Fruit fly (Drosophila melanogaster) whole organism, prepupa: Measurements from ENCODE around the gene Smyd4-2.
A peak's percentile ranks its signal among the peaks of the same experiment; 100 is the strongest.

Source experiments
- CG10669 ChIP-seq: fragments of 200-800 bp; sonication (Bioruptor generic); optimal IDR thresholded peaks from 3 replicates; lab custom pipeline; 2018; ENCODE audit warnings: missing biosample characterization, mild to moderate bottlenecking, missing genetic modification characterization, moderate library complexity
- CG11294 ChIP-seq: fragments of 200-800 bp; sonication (Bioruptor generic); IDR thresholded peaks from 2 replicates; pipeline ENCODE4 v1.3.6; 2022; ENCODE audit warnings: missing biosample characterization, missing genetic modification characterization
- CG11762 ChIP-seq: fragments of 200-800 bp; sonication (Bioruptor generic); optimal IDR thresholded peaks from 3 replicates; lab custom pipeline; 2016; ENCODE audit warnings: missing biosample characterization, missing genetic modification characterization; ENCODE audit not compliant: insufficient read depth
- CG3032 ChIP-seq: fragments of 200-800 bp; optimal IDR thresholded peaks from 2 replicates; lab custom pipeline; 2019; ENCODE audit warnings: missing biosample characterization, mild to moderate bottlenecking, missing genetic modification characterization, moderate library complexity
- CG31627 ChIP-seq: fragments of 200-800 bp; sonication (Bioruptor generic); optimal IDR thresholded peaks from 3 replicates; lab custom pipeline; 2016; ENCODE audit warnings: missing biosample characterization, missing genetic modification characterization
- CG32006 ChIP-seq: fragments of 200-800 bp; sonication (Bioruptor generic); optimal IDR thresholded peaks from 3 replicates; lab custom pipeline; 2017; ENCODE audit warnings: missing biosample characterization, mild to moderate bottlenecking, missing genetic modification characterization
- CG3919 ChIP-seq: fragments of 200-800 bp; sonication (Bioruptor generic); optimal IDR thresholded peaks from 3 replicates; lab custom pipeline; 2016; ENCODE audit warnings: missing biosample characterization, missing genetic modification characterization
- CG4318 ChIP-seq: fragments of 200-800 bp; sonication (Bioruptor generic); optimal IDR thresholded peaks from 3 replicates; lab custom pipeline; 2017; ENCODE audit warnings: missing biosample characterization, mild to moderate bottlenecking, missing genetic modification characterization
- CG6163 ChIP-seq: fragments of 200-800 bp; sonication (Bioruptor generic); IDR thresholded peaks from 3 replicates; pipeline ENCODE4 v1.3.6; 2022; ENCODE audit warnings: missing biosample characterization, missing genetic modification characterization
- CG6276 ChIP-seq: fragments of 200-800 bp; sonication (Bioruptor generic); optimal IDR thresholded peaks from 2 replicates; lab custom pipeline; 2017; ENCODE audit warnings: missing biosample characterization, mild to moderate bottlenecking, missing genetic modification characterization
- CG6808 ChIP-seq: fragments of 200-800 bp; sonication (Bioruptor generic); optimal IDR thresholded peaks from 3 replicates; lab custom pipeline; 2017; ENCODE audit warnings: missing biosample characterization, missing genetic modification characterization, mild to moderate bottlenecking, moderate library complexity, missing genetic modification reagents
- CG7368 ChIP-seq: fragments of 200-800 bp; sonication (Bioruptor generic); optimal IDR thresholded peaks from 3 replicates; lab custom pipeline; 2016; ENCODE audit warnings: missing biosample characterization, missing genetic modification characterization
- CG8119 ChIP-seq: fragments of 200-800 bp; sonication (Bioruptor generic); IDR thresholded peaks from 3 replicates; pipeline ENCODE4 v1.3.6; 2022; ENCODE audit warnings: missing biosample characterization, missing genetic modification characterization
- CG8319 ChIP-seq: fragments of 200-800 bp; sonication (Bioruptor generic); optimal IDR thresholded peaks from 3 replicates; lab custom pipeline; 2016; ENCODE audit warnings: missing biosample characterization, missing genetic modification characterization
- CG8632 ChIP-seq: fragments of 200-800 bp; sonication (Bioruptor generic); optimal IDR thresholded peaks from 3 replicates; lab custom pipeline; 2016; ENCODE audit warnings: missing biosample characterization, missing genetic modification characterization
- Eip75B ChIP-seq: fragments of 200-800 bp; sonication (Bioruptor generic); optimal IDR thresholded peaks from 3 replicates; lab custom pipeline; 2016; ENCODE audit warnings: missing biosample characterization, missing genetic modification characterization
- Eip78C ChIP-seq: fragments of 200-800 bp; sonication (Bioruptor generic); peaks from one replicate; lab custom pipeline; 2016; ENCODE audit warnings: missing biosample characterization, missing genetic modification characterization
- Eip93F ChIP-seq: fragments of 200-800 bp; sonication (Bioruptor generic); optimal IDR thresholded peaks from 2 replicates; lab custom pipeline; 2016; ENCODE audit warnings: missing biosample characterization, mild to moderate bottlenecking, missing genetic modification characterization
- Ets21C ChIP-seq: fragments of 200-800 bp; sonication (Bioruptor generic); optimal IDR thresholded peaks from 3 replicates; lab custom pipeline; 2016; ENCODE audit warnings: missing biosample characterization, missing genetic modification characterization
- Ets96B ChIP-seq: fragments of 200-800 bp; optimal IDR thresholded peaks from 2 replicates; lab custom pipeline; 2019; ENCODE audit warnings: missing biosample characterization, mild to moderate bottlenecking, missing genetic modification characterization, moderate library complexity
- Gug ChIP-seq: fragments of 200-800 bp; sonication (Bioruptor generic); IDR thresholded peaks from 2 replicates; pipeline ENCODE4 v1.3.6; 2022; ENCODE audit warnings: missing biosample characterization, missing genetic modification characterization
- Hr38 ChIP-seq: sonication (Bioruptor generic); optimal IDR thresholded peaks from 2 replicates; lab custom pipeline; 2016; ENCODE audit warnings: missing biosample characterization, missing genetic modification characterization
- Hr4 ChIP-seq: fragments of 200-800 bp; sonication (Bioruptor generic); optimal IDR thresholded peaks from 3 replicates; lab custom pipeline; 2016; ENCODE audit warnings: missing biosample characterization, missing genetic modification characterization
- Lpt ChIP-seq: fragments of 200-800 bp; sonication (Bioruptor generic); optimal IDR thresholded peaks from 3 replicates; lab custom pipeline; 2016; ENCODE audit warnings: missing biosample characterization, missing genetic modification characterization
- Met ChIP-seq: fragments of 200-800 bp; sonication (Bioruptor generic); optimal IDR thresholded peaks from 3 replicates; lab custom pipeline; 2016; ENCODE audit warnings: missing biosample characterization, missing genetic modification characterization
- OdsH ChIP-seq: fragments of 200-800 bp; sonication (Bioruptor generic); optimal IDR thresholded peaks from 3 replicates; lab custom pipeline; 2016; ENCODE audit warnings: missing biosample characterization, missing genetic modification characterization
- Sox102F ChIP-seq: fragments of 200-800 bp; sonication (Bioruptor generic); optimal IDR thresholded peaks from 2 replicates; lab custom pipeline; 2016; ENCODE audit warnings: missing biosample characterization, mild to moderate bottlenecking, missing genetic modification characterization
- Sox14 ChIP-seq: fragments of 200-800 bp; sonication (Bioruptor generic); optimal IDR thresholded peaks from 3 replicates; lab custom pipeline; 2016; ENCODE audit warnings: missing biosample characterization, missing genetic modification characterization
- acj6 ChIP-seq: fragments of 200-800 bp; sonication (Bioruptor generic); optimal IDR thresholded peaks from 3 replicates; lab custom pipeline; 2016; ENCODE audit warnings: missing biosample characterization, missing genetic modification characterization
- cyc ChIP-seq: fragments of 200-800 bp; sonication (Bioruptor generic); optimal IDR thresholded peaks from 3 replicates; lab custom pipeline; 2016; ENCODE audit warnings: missing biosample characterization, missing genetic modification characterization
- dac ChIP-seq: fragments of 200-800 bp; sonication (Bioruptor generic); optimal IDR thresholded peaks from 2 replicates; lab custom pipeline; 2017; ENCODE audit warnings: missing biosample characterization, mild to moderate bottlenecking, missing genetic modification characterization
- eg ChIP-seq: fragments of 200-800 bp; sonication (Bioruptor generic); IDR thresholded peaks from 3 replicates; pipeline ENCODE4 v1.3.6; 2022; ENCODE audit warnings: missing biosample characterization, missing genetic modification characterization
- esn ChIP-seq: fragments of 200-800 bp; sonication (Bioruptor generic); optimal IDR thresholded peaks from 2 replicates; lab custom pipeline; 2016; ENCODE audit warnings: missing biosample characterization, mild to moderate bottlenecking, missing genetic modification characterization, moderate library complexity
- fd59A ChIP-seq: fragments of 200-800 bp; sonication (Bioruptor generic); optimal IDR thresholded peaks from 2 replicates; lab custom pipeline; 2017; ENCODE audit warnings: missing biosample characterization, mild to moderate bottlenecking, missing genetic modification characterization, missing genetic modification reagents
- fkh ChIP-seq: fragments of 200-800 bp; sonication (Bioruptor generic); optimal IDR thresholded peaks from 3 replicates; lab custom pipeline; 2017; ENCODE audit warnings: missing biosample characterization, mild to moderate bottlenecking, missing genetic modification characterization, moderate library complexity
- net ChIP-seq: fragments of 200-800 bp; sonication (Bioruptor generic); optimal IDR thresholded peaks from 3 replicates; lab custom pipeline; 2016; ENCODE audit warnings: missing biosample characterization, missing genetic modification characterization
- pdm3 ChIP-seq: fragments of 200-800 bp; sonication (Bioruptor generic); optimal IDR thresholded peaks from 3 replicates; lab custom pipeline; 2016; ENCODE audit warnings: missing biosample characterization, missing genetic modification characterization
- salr ChIP-seq, 2 experiments: fragments of 200-800 bp; sonication (Bioruptor generic); optimal IDR thresholded peaks; 3 replicates each; lab custom pipeline; 2016 to 2018; ENCODE audit warnings: missing biosample characterization in 2 of 2, missing genetic modification characterization in 2 of 2, mild to moderate bottlenecking in 1 of 2
- spab ChIP-seq: fragments of 200-800 bp; sonication (Bioruptor generic); optimal IDR thresholded peaks from 2 replicates; lab custom pipeline; 2017; ENCODE audit warnings: missing biosample characterization, mild to moderate bottlenecking, missing genetic modification characterization, missing genetic modification reagents
- ss ChIP-seq, 2 experiments: fragments of 200-800 bp; sonication (Bioruptor generic); optimal IDR thresholded peaks; 2 replicates in 1 of 2; 3 replicates in 1 of 2; lab custom pipeline; 2017 to 2018; ENCODE audit warnings: mild to moderate bottlenecking in 2 of 2, missing biosample characterization in 2 of 2, missing genetic modification characterization in 2 of 2, moderate library complexity in 1 of 2
- svp ChIP-seq: fragments of 200-800 bp; sonication (Bioruptor generic); peaks from one replicate; lab custom pipeline; 2016; ENCODE audit warnings: missing biosample characterization, missing genetic modification characterization
- topi ChIP-seq: fragments of 200-800 bp; sonication (Bioruptor generic); optimal IDR thresholded peaks from 3 replicates; lab custom pipeline; 2016; ENCODE audit warnings: missing biosample characterization, missing genetic modification characterization

Gene Smyd4-2

DNA sequence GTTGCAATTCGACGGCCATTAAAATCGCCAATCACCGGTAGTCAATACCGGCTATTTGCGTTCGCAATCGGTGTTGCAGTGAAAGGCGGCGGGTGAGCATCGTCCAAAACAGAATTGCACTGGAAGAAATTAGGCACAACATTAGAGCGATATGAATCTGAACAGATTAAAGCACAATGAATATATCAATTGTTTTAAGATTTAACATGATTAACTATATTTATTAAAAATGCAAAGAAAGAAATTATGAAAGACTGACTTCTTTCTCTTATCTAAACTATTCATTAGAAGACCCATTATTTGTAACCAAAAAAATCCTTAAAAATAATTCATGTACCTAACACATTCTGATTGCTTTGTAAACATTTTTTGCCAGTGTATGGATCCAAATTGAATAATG is 45.8 kb upstream of the Smyd4-2 start (continued):
- TF ChIP-seq Sox102F (GFP tag; lab: Kevin White, UChicago) (no peak), svp (GFP tag; lab: Kevin White, UChicago) (peak; percentile 15), pdm3 (GFP tag; lab: Kevin White, UChicago) (no peak), cyc (GFP tag; lab: Kevin White, UChicago) (no peak), Eip75B (no peak), ss (GFP tag; optimal IDR thresholded peaks at IDR 0.05; lab: Kevin White, UChicago) (no peak), eg (GFP tag; lab: Robert Waterston, UW) (no peak), Ets96B (tag; lab: Kevin White, UChicago) (no peak), spab (GFP tag; lab: Kevin White, UChicago) (no peak), CG32006 (GFP tag; lab: Kevin White, UChicago) (peak; percentile 52)

DNA sequence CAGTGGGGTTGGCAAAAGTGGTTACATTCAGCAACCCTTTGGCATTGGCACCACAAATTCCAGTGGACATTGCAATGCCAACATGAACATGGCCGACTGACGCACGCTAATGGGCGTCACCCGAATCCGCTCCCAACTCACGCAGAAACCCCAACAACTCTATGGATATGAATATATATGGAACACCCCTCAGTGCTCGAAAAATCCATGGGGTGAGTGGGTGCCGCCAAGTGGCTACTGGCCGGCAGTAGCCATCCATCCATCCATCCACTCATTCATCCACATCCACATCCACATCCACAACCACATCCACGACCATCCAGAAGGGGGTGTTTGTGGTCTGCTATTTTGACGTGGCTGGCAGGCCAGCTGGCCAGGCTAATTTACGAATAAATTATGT is 45.3 kb upstream of the Smyd4-2 start:
- TF ChIP-seq Sox14 (GFP tag; lab: Kevin White, UChicago) (no peak), CG6163 (GFP tag; lab: Robert Waterston, UW) (no peak), CG7368 (GFP tag; lab: Kevin White, UChicago) (no peak), fkh (GFP tag; lab: Kevin White, UChicago) (no peak), CG8119 (GFP tag; lab: Robert Waterston, UW) (no peak), pdm3 (GFP tag; lab: Kevin White, UChicago) (no peak), Ets21C (GFP tag; lab: Kevin White, UChicago) (no peak)

dm6 chr3L:12444040-12444439 is 42.3 kb upstream of the Smyd4-2 start:
- TF ChIP-seq pdm3 (GFP tag; lab: Kevin White, UChicago) (no peak), Gug (GFP tag; lab: Robert Waterston, UW) (no peak), CG3032 (peak; percentile 11), CG6276 (GFP tag; lab: Kevin White, UChicago) (no peak), CG10669 (peak; percentile 13), CG7368 (GFP tag; lab: Kevin White, UChicago) (no peak), svp (GFP tag; lab: Kevin White, UChicago) (peak; percentile 28), CG3919 (peak; percentile 6), Eip78C (GFP tag; lab: Kevin White, UChicago) (peak; percentile 68), net (GFP tag; lab: Kevin White, UChicago) (no peak), CG31627 (GFP tag; lab: Kevin White, UChicago) (no peak), spab (GFP tag; lab: Kevin White, UChicago) (no peak), CG8319 (GFP tag; lab: Kevin White, UChicago) (no peak), Met (GFP tag; lab: Kevin White, UChicago) (peak; percentile 12), esn (peak; percentile 4)

dm6 chr3L:12442593-12442992 is 40.9 kb upstream of the Smyd4-2 start:
- TF ChIP-seq Ets96B (tag; lab: Kevin White, UChicago) (peak; percentile 71), salr (GFP tag; optimal IDR thresholded peaks at IDR 0.05; lab: Kevin White, UChicago) (peak; percentile 55 to 59), CG11294 (no peak), CG6808 (GFP tag; lab: Kevin White, UChicago) (peak; percentile 76), net (GFP tag; lab: Kevin White, UChicago) (peak; percentile 53), ss (GFP tag; optimal IDR thresholded peaks at IDR 0.05; lab: Kevin White, UChicago) (peak; percentile 65 to 71), CG8119 (GFP tag; lab: Robert Waterston, UW) (peak; percentile 66), OdsH (peak; percentile 70), eg (GFP tag; lab: Robert Waterston, UW) (peak; percentile 50; the same call in 1 of the 3 replicates), Eip93F (GFP tag; lab: Kevin White, UChicago) (no peak), pdm3 (GFP tag; lab: Kevin White, UChicago) (peak; percentile 78), CG3919 (peak; percentile 74), fd59A (GFP tag; lab: Kevin White, UChicago) (peak; percentile 63), topi (GFP tag; lab: Kevin White, UChicago) (peak; percentile 64), Eip75B (peak; percentile 55), esn (peak; percentile 68), fkh (GFP tag; lab: Kevin White, UChicago) (no peak), Lpt (GFP tag; lab: Kevin White, UChicago) (no peak), dac (GFP tag; lab: Kevin White, UChicago) (no peak), CG8632 (GFP tag; lab: Kevin White, UChicago) (peak; percentile 60), CG6163 (GFP tag; lab: Robert Waterston, UW) (peak; percentile 65; the same call in 2 of the 3 replicates), CG10669 (peak; percentile 75), Ets21C (GFP tag; lab: Kevin White, UChicago) (peak; percentile 30), acj6 (GFP tag; lab: Kevin White, UChicago) (peak; percentile 70), Hr38 (GFP tag; lab: Kevin White, UChicago) (no peak), CG8319 (GFP tag; lab: Kevin White, UChicago) (peak; percentile 15), Hr4 (GFP tag; lab: Kevin White, UChicago) (peak; percentile 66), CG31627 (GFP tag; lab: Kevin White, UChicago) (peak; percentile 60), CG11762 (no peak), Met (GFP tag; lab: Kevin White, UChicago) (peak; percentile 77), CG3032 (peak; percentile 73), CG4318 (peak; percentile 62)
